Fruit fly (Drosophila melanogaster): ENCODE data around the gene corto.

- TF ChIP-seq fd96Ca (GFP tag; IDR thresholded peaks at IDR 0.05), result no peak
- TF ChIP-seq Snoo (tag; optimal IDR thresholded peaks at IDR 0.05), result no peak
- no peak for TF ChIP-seq CG34367 (tag; optimal IDR thresholded peaks at IDR 0.05)
Measured at dm6 chr3R:5038652-5039458, 48.0 kb downstream of the corto start.
